Worm (Caenorhabditis elegans) whole organism, L1 larva: ENCODE measurements around the gene clec-178.

Experiments
- nhr-11 ChIP-seq: fragments of 150-350 bp; optimal IDR thresholded peaks from 2 replicates; lab custom pipeline; 2014; ENCODE audit warnings: missing biosample characterization, missing genetic modification characterization
- snu-23 ChIP-seq: sonication (generic microtip); optimal IDR thresholded peaks from 2 replicates; lab custom pipeline; 2016; ENCODE audit warnings: missing genetic modification characterization, missing compliant biosample characterization

- TF ChIP-seq snu-23 (GFP tag; lab: Kevin White, UChicago) (peak; percentile 79), nhr-11 (tag; lab: Kevin White, UChicago) (no peak)
Measured at ce11 chrIV:5655966-5656389, 2.2 kb downstream of the clec-178 start.
